Worm (Caenorhabditis elegans) whole organism, L2 larva: ENCODE measurements around the gene timm-17B.1.

Source experiments
- aly-2 ChIP-seq: fragments of 150-350 bp; optimal IDR thresholded peaks from 2 replicates; lab custom pipeline; 2014; ENCODE audit warnings: missing biosample characterization, missing genetic modification characterization
- fos-1 ChIP-seq: fragments of 150-350 bp; optimal IDR thresholded peaks from 2 replicates; lab custom pipeline; 2014; ENCODE audit warnings: missing biosample characterization, missing genetic modification characterization
- lsy-2 ChIP-seq, 2 experiments: fragments of 150-350 bp in 1 of 2; sonication (generic microtip) in 1 of 2; optimal IDR thresholded peaks; 2 replicates each; lab custom pipeline; 2014 to 2017; ENCODE audit warnings: missing biosample characterization in 2 of 2, missing genetic modification characterization in 2 of 2
- mbf-1 ChIP-seq: sonication (generic microtip); optimal IDR thresholded peaks from 2 replicates; lab custom pipeline; 2017; ENCODE audit warnings: missing biosample characterization, missing genetic modification characterization
- nhr-12 ChIP-seq: fragments of 150-350 bp; optimal IDR thresholded peaks from 2 replicates; lab custom pipeline; 2014; ENCODE audit warnings: missing biosample characterization, missing genetic modification characterization
- unc-39 ChIP-seq: fragments of 150-350 bp; optimal IDR thresholded peaks from 2 replicates; lab custom pipeline; 2014; ENCODE audit warnings: missing biosample characterization, missing genetic modification characterization
- unc-55 ChIP-seq: fragments of 150-350 bp; sonication (generic microtip); optimal IDR thresholded peaks from 3 replicates; lab custom pipeline; 2014; ENCODE audit warnings: missing biosample characterization, missing genetic modification reagents, missing genetic modification characterization

DNA sequence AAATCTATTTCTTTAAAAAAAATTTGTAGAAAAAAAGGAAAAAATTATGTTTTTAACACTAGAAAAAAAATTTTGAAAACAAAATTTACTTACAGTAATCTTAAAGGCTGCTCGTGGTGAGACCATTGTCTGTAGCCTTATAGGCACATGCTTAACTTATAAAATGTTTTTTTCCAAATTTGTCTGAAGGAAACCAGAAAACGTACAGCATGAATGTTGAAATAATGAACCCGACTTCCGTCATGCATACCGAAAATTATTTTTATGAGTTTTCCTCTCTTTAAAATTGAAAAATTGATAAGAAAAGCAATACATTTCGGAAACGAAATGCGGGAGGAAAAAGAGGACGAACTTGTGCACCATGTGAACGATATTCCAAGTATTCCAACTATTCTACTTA, 26.5 kb upstream of the timm-17B.1 start, which contains the start of gene R11E3.2:
- TF ChIP-seq mbf-1 (tag; lab: Kevin White, UChicago) (no peak), lsy-2 (tag; optimal IDR thresholded peaks at IDR 0.05; lab: Kevin White, UChicago) (no peak), fos-1 (tag; lab: Kevin White, UChicago) (peak; percentile 29), unc-55 (no peak), aly-2 (tag; lab: Kevin White, UChicago) (no peak), unc-39 (no peak), nhr-12 (no peak)
